Fruit fly (Drosophila melanogaster) whole organism, prepupa: Measurements from ENCODE around the gene Lk6.

Source experiments
- CG16779 ChIP-seq: fragments of 200-800 bp; sonication (Bioruptor generic); optimal IDR thresholded peaks from 3 replicates; lab custom pipeline; 2017; ENCODE audit warnings: missing biosample characterization, mild to moderate bottlenecking, missing genetic modification characterization
- CG31627 ChIP-seq: fragments of 200-800 bp; sonication (Bioruptor generic); optimal IDR thresholded peaks from 3 replicates; lab custom pipeline; 2016; ENCODE audit warnings: missing biosample characterization, missing genetic modification characterization
- CG34406 ChIP-seq: fragments of 200-800 bp; sonication (Bioruptor generic); optimal IDR thresholded peaks from 3 replicates; lab custom pipeline; 2016; ENCODE audit warnings: missing biosample characterization, missing genetic modification characterization
- CG6854 ChIP-seq: fragments of 200-800 bp; sonication (Bioruptor generic); optimal IDR thresholded peaks from 2 replicates; lab custom pipeline; 2017; ENCODE audit warnings: missing biosample characterization, mild to moderate bottlenecking, missing genetic modification characterization
- CG7368 ChIP-seq: fragments of 200-800 bp; sonication (Bioruptor generic); optimal IDR thresholded peaks from 3 replicates; lab custom pipeline; 2016; ENCODE audit warnings: missing biosample characterization, missing genetic modification characterization
- Eip78C ChIP-seq: fragments of 200-800 bp; sonication (Bioruptor generic); peaks from one replicate; lab custom pipeline; 2016; ENCODE audit warnings: missing biosample characterization, missing genetic modification characterization
- Sox102F ChIP-seq: fragments of 200-800 bp; sonication (Bioruptor generic); optimal IDR thresholded peaks from 2 replicates; lab custom pipeline; 2016; ENCODE audit warnings: missing biosample characterization, mild to moderate bottlenecking, missing genetic modification characterization
- acj6 ChIP-seq: fragments of 200-800 bp; sonication (Bioruptor generic); optimal IDR thresholded peaks from 3 replicates; lab custom pipeline; 2016; ENCODE audit warnings: missing biosample characterization, missing genetic modification characterization
- pdm3 ChIP-seq: fragments of 200-800 bp; sonication (Bioruptor generic); optimal IDR thresholded peaks from 3 replicates; lab custom pipeline; 2016; ENCODE audit warnings: missing biosample characterization, missing genetic modification characterization

DNA sequence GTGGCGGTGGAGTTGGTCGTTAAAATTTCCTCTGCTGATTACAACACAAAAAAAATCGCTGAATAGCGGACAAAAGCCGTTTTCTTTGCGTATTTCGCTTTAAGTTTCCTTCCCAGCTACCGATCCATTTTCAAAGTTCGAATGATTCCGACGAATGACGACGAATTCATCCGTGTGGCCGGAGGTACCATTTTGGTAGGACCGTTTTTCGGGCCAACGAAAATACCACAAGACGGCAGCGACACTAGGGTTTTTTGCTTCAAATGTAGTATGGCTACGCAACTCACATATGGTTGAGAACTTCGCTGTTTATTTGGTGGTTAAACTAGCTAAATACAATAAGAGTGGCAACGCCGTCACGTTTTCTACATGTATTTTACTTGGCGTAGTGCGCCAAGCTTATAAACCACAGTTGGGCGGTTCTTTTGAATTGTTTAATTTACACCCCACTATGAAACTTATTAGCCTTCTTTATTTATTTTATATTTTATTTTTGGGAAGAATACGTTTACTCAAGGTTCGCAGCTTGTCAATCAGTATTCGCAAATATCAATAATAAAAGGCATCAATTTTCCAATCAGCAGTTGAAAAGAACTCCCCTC, at the start of gene Lk6:
- TF ChIP-seq CG34406 (GFP tag; lab: Kevin White, UChicago) (no peak), CG6854 (peak; percentile 90), Sox102F (GFP tag; lab: Kevin White, UChicago) (peak; percentile 61), CG31627 (GFP tag; lab: Kevin White, UChicago) (no peak), CG7368 (GFP tag; lab: Kevin White, UChicago) (peak; percentile 47), CG16779 (tag; lab: Kevin White, UChicago) (peak; percentile 70), pdm3 (GFP tag; lab: Kevin White, UChicago) (no peak), acj6 (GFP tag; lab: Kevin White, UChicago) (no peak), Eip78C (GFP tag; lab: Kevin White, UChicago) (peak; percentile 51)
